Worm (Caenorhabditis elegans) whole organism, midembryonic: ENCODE results near the gene D1086.1.

ENCODE experiments used
- cog-1 ChIP-seq: sonication (generic microtip); optimal IDR thresholded peaks from 2 replicates; lab custom pipeline; 2016; ENCODE audit warnings: missing genetic modification characterization, missing compliant biosample characterization
- flt-1 ChIP-seq: fragments of 200-800 bp; sonication (Bioruptor generic); IDR thresholded peaks from 2 replicates; pipeline ENCODE4 v1.3.6; 2022; ENCODE audit warnings: missing genetic modification characterization, missing compliant biosample characterization
- med-1 ChIP-seq: sonication (generic microtip); optimal IDR thresholded peaks from 2 replicates; lab custom pipeline; 2017; ENCODE audit warnings: missing genetic modification characterization, mild to moderate bottlenecking, missing compliant biosample characterization, antibody characterized with exemption, missing genetic modification reagents; ENCODE audit not compliant: insufficient read depth
- ref-1 ChIP-seq: fragments of 200-800 bp; sonication (Bioruptor generic); conservative IDR thresholded peaks from 2 replicates; pipeline ENCODE4 v1.3.6; 2022; ENCODE audit warnings: missing genetic modification reagents, missing genetic modification characterization, missing compliant biosample characterization
- tab-1 ChIP-seq: fragments of 200-800 bp; sonication (Bioruptor generic); IDR thresholded peaks from 2 replicates; pipeline ENCODE4 v1.3.6; 2022; ENCODE audit warnings: missing genetic modification characterization, missing compliant biosample characterization
- ztf-23 ChIP-seq: fragments of 200-800 bp; sonication (Bioruptor generic); IDR thresholded peaks from 2 replicates; pipeline ENCODE4 v1.3.6; 2022; ENCODE audit warnings: missing genetic modification reagents, missing genetic modification characterization, missing compliant biosample characterization
- ztf-29 ChIP-seq: fragments of 200-800 bp; sonication (Bioruptor generic); IDR thresholded peaks from 2 replicates; pipeline ENCODE4 v1.3.6; 2022; ENCODE audit warnings: missing genetic modification reagents, missing genetic modification characterization, missing compliant biosample characterization

- TF ChIP-seq ztf-29 (no peak), ref-1 (GFP tag; lab: Robert Waterston, UW) (no peak), tab-1 (GFP tag; lab: Robert Waterston, UW) (no peak), med-1 (GFP tag; lab: Kevin White, UChicago) (no peak), ztf-23 (GFP tag; lab: Robert Waterston, UW) (no peak), flt-1 (no peak), cog-1 (tag; lab: Kevin White, UChicago) (no peak)
These were observed 10.6 kb upstream of the D1086.1 start, which contains the start of gene D1086.19 for ce11 chrV:14088051-14088450.
